Worm (Caenorhabditis elegans) whole organism, L4/young adult: Measurements from ENCODE around the gene srh-87.

ENCODE experiments used
- W03F9.2 ChIP-seq: fragments of 150-350 bp; optimal IDR thresholded peaks from 2 replicates; lab custom pipeline; 2014; ENCODE audit warnings: missing biosample characterization, missing genetic modification characterization
- dao-5 ChIP-seq: sonication (generic microtip); optimal IDR thresholded peaks from 2 replicates; lab custom pipeline; 2016; ENCODE audit warnings: missing genotype, missing genetic modification characterization, moderate library complexity, missing compliant biosample characterization
- him-1 ChIP-seq: sonication (generic microtip); optimal IDR thresholded peaks from 2 replicates; lab custom pipeline; 2016; ENCODE audit warnings: missing genotype, missing genetic modification reagents, missing genetic modification characterization, missing compliant biosample characterization

Gene srh-87

DNA sequence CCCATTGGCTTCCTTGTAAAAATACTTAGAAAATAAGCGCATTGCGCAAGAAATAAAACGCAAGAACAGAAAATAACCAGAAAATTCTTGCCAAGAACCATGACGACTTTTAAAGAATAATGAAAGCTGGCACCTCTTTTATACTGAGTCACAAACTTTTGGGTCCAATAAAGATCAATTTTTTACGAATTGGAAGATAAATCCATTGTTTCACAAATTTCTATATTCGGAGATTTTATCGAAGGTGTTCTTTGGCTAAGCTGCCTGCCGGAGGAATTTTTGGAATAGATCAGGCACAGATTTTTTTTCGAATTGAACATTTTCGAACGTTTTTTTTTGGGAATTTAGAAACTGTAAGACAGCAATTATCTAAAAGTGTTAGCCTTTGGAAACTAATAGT, 32.6 kb downstream of the srh-87 start, which contains the start of gene C31B8.9:
Gene C31B8.9, minus strand, starts transcription at position 101 of the 400 bp plus-strand sequence.
- TF ChIP-seq dao-5, result no peak
- TF ChIP-seq him-1, result no peak
- TF ChIP-seq W03F9.2, result no peak

DNA sequence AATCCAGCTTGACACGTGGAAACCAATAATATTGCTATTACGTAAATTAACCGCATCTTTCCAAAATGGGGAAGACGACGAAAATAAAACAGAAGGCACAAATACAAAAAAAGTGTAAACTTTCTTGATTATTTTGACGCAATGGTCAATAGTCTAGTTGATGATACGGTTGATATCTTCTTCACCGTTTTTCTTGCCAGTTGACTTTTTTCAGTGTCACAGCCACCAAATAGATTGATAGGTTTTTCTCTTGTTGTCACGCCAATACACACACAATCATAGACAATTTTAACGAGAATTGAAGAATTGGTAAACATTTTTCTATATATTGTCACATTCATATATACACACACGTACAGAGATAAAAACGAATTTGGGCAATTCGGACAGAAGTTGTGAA, 36.0 kb downstream of the srh-87 start, which contains the start of gene zmp-3:
Gene zmp-3, minus strand, starts transcription at position 101 of the 400 bp plus-strand sequence.
- no peak for TF ChIP-seq W03F9.2
- TF ChIP-seq him-1, result no peak
- TF ChIP-seq dao-5, result no peak

DNA sequence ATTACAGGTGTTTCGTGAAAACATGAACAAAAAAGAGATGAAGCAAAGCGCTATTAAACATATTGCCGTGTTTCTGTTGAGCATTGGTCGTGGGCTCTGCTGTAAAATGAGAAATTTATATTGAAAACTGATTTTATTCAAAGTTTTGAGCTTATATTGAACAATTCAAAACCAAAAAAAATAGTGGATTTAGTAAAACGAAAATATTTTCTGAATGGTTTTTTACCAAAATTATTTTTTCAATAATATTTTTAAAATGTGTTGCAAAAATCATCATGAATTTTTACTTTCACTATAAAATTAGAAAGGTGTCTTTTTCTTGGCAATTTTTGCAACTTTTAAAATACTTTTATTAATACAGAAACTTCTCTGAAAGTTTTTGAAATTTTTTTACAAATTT, 42.3 kb downstream of the srh-87 start, which contains the start of gene C31B8.7:
Gene C31B8.7, minus strand, starts transcription at position 101 of the 400 bp plus-strand sequence.
- no peak for TF ChIP-seq him-1
- TF ChIP-seq W03F9.2, result no peak
- no peak for TF ChIP-seq dao-5

DNA sequence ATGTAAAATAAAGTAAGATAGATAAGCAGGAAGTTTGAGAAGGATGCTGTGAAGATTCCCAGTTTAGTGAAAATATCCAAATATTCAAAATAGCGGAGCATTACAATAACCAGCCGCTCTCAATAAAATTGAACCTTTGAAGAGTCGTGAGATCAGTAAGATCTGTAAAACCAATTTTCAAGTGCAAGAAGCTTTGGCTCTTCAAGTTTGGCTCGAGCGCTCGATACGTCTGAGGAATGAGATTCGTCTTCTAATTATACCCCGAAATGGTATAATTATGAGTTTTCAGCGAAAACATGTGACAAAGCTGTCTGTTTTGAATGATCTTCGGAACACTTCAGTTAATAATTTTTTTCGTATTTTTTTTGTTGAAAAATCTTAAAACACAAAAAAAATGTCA, 45.6 kb downstream of the srh-87 start, which contains the start of gene str-46:
Gene str-46, minus strand, starts transcription at position 101 of the 400 bp plus-strand sequence.
- TF ChIP-seq W03F9.2 (no peak), him-1 (no peak), dao-5 (no peak)

DNA sequence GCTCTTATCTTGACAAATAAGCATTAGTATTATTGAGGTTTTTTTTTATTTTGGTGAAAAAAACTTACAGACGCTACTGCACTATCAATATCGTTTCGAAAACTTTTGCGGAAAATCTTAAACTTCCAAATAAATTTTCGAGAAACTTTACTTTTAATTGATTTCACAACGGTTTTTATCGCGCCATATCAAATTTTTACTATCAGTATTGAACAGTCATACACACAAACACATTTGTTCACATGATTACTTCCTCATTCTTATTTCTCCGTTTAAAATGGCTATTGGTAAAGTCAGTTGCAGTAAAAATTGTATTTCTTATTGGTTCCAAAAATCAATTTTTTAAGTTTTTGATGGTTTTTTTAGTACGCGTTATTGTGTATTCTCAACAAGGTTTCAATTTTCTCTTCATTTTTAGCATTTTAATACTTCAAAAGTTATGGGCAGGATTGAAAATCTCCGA, 49.3 kb downstream of the srh-87 start, which contains the start of gene pals-32:
Gene pals-32, plus strand, starts transcription at position 413 of the 463 bp plus-strand sequence.
- peak; percentile 29 for TF ChIP-seq W03F9.2
- TF ChIP-seq him-1, result no peak
- no peak for TF ChIP-seq dao-5
